Worm (Caenorhabditis elegans) whole organism, L3 larva: ENCODE measurements around the gene F52C9.3.

Experiments
- ceh-16 ChIP-seq: sonication (generic microtip); optimal IDR thresholded peaks from 2 replicates; lab custom pipeline; 2017; ENCODE audit warnings: missing biosample characterization, missing genetic modification characterization
- egl-27 ChIP-seq: sonication (generic microtip); optimal IDR thresholded peaks from 4 replicates; lab custom pipeline; 2017; ENCODE audit warnings: missing biosample characterization, missing genetic modification reagents, missing genetic modification characterization
- elt-3 ChIP-seq, 3 experiments: fragments of 150-350 bp in 1 of 3; sonication (generic microtip) in 2 of 3; optimal IDR thresholded peaks; 2 replicates in 2 of 3; 4 replicates in 1 of 3; lab custom pipeline; 2014 to 2017; ENCODE audit warnings: missing biosample characterization in 3 of 3, missing genetic modification characterization in 3 of 3
- fkh-10 ChIP-seq: sonication (generic microtip); optimal IDR thresholded peaks from 2 replicates; lab custom pipeline; 2017; ENCODE audit warnings: missing biosample characterization, missing genetic modification reagents, missing genetic modification characterization
- jun-1 ChIP-seq: fragments of 150-350 bp; optimal IDR thresholded peaks from 2 replicates; lab custom pipeline; 2014; ENCODE audit warnings: missing biosample characterization, missing genetic modification reagents, missing genetic modification characterization
- nhr-11 ChIP-seq: fragments of 150-350 bp; optimal IDR thresholded peaks from 2 replicates; lab custom pipeline; 2014; ENCODE audit warnings: missing biosample characterization, missing genetic modification characterization
- nhr-12 ChIP-seq: fragments of 150-350 bp; optimal IDR thresholded peaks from 2 replicates; lab custom pipeline; 2014; ENCODE audit warnings: missing biosample characterization, missing genetic modification characterization
- nhr-237 ChIP-seq: fragments of 150-350 bp; optimal IDR thresholded peaks from 2 replicates; lab custom pipeline; 2014; ENCODE audit warnings: missing biosample characterization, missing genetic modification characterization
- nhr-28 ChIP-seq: fragments of 150-350 bp; optimal IDR thresholded peaks from 2 replicates; lab custom pipeline; 2014; ENCODE audit warnings: missing biosample characterization, missing genetic modification characterization
- nhr-43 ChIP-seq: sonication (generic microtip); optimal IDR thresholded peaks from 2 replicates; lab custom pipeline; 2016; ENCODE audit warnings: mild to moderate bottlenecking, missing genetic modification characterization, missing compliant biosample characterization; ENCODE audit not compliant: poor library complexity, severe bottlenecking
- pqm-1 ChIP-seq: fragments of 150-350 bp; optimal IDR thresholded peaks from 2 replicates; lab custom pipeline; 2017; ENCODE audit warnings: missing biosample characterization, missing genetic modification characterization, inconsistent platforms
- skn-1 ChIP-seq: fragments of 150-350 bp; optimal IDR thresholded peaks from 2 replicates; lab custom pipeline; 2014; ENCODE audit warnings: missing biosample characterization, missing genetic modification characterization
- unc-39 ChIP-seq: sonication (generic microtip); optimal IDR thresholded peaks from 4 replicates; lab custom pipeline; 2017; ENCODE audit warnings: missing biosample characterization, missing genetic modification characterization
- ztf-4 ChIP-seq: fragments of 150-350 bp; optimal IDR thresholded peaks from 2 replicates; lab custom pipeline; 2014; ENCODE audit warnings: missing biosample characterization, missing genetic modification characterization

- TF ChIP-seq fkh-10 (GFP tag; lab: Kevin White, UChicago) (no peak), skn-1 (tag; lab: Kevin White, UChicago) (no peak), nhr-28 (tag; lab: Kevin White, UChicago) (no peak), pqm-1 (tag; lab: Kevin White, UChicago) (no peak), jun-1 (tag; lab: Kevin White, UChicago) (no peak), ztf-4 (tag; lab: Kevin White, UChicago) (no peak), nhr-237 (tag; lab: Kevin White, UChicago) (no peak), elt-3 (tag; optimal IDR thresholded peaks at IDR 0.05; lab: Kevin White, UChicago) (no peak), ceh-16 (no peak), egl-27 (no peak), unc-39 (tag; lab: Kevin White, UChicago) (no peak), nhr-12 (tag; lab: Kevin White, UChicago) (no peak), nhr-43 (tag; lab: Kevin White, UChicago) (no peak), nhr-11 (tag; lab: Kevin White, UChicago) (no peak)
These were observed 27.4 kb upstream of the F52C9.3 start for ce11 chrIII:5294281-5294680.
